Worm (Caenorhabditis elegans): ENCODE measurements around the gene F53A9.6.

Gene F53A9.6

ce11 chrX:8718856-8719255, 5.3 kb upstream of the F53A9.6 start, which contains the start of gene F53A9.8:
F53A9.8 (minus strand) TSS chrX:8718904.
- TF ChIP-seq tbx-11 (GFP tag; IDR thresholded peaks at IDR 0.05) (no peak), F13C5.2 (tag; optimal IDR thresholded peaks at IDR 0.05) (no peak)

- TF ChIP-seq B0310.2 (tag; optimal IDR thresholded peaks at IDR 0.05) = no peak
- no peak for TF ChIP-seq tra-4 (tag; optimal IDR thresholded peaks at IDR 0.05)
- no peak for TF ChIP-seq scrt-1 (GFP tag; IDR thresholded peaks at IDR 0.05)
- TF ChIP-seq flt-1 (GFP tag; IDR thresholded peaks at IDR 0.05) = no peak
- no peak for TF ChIP-seq ceh-36 (tag; optimal IDR thresholded peaks at IDR 0.05)
- no peak for TF ChIP-seq ama-1 (optimal IDR thresholded peaks at IDR 0.05)
- TF ChIP-seq ets-7 (tag; optimal IDR thresholded peaks at IDR 0.05) = no peak
- no peak for TF ChIP-seq aly-1 (tag; optimal IDR thresholded peaks at IDR 0.05)
- no peak for TF ChIP-seq hmbx-1 (tag; optimal IDR thresholded peaks at IDR 0.05)
- no peak for TF ChIP-seq pes-1 (GFP tag; IDR thresholded peaks at IDR 0.05)
- no peak for TF ChIP-seq tbx-37 (GFP tag; conservative IDR thresholded peaks at IDR 0.05)
- TF ChIP-seq F13C5.2 (tag; optimal IDR thresholded peaks at IDR 0.05) = no peak
- no peak for TF ChIP-seq ceh-13 (GFP tag; optimal IDR thresholded peaks at IDR 0.05)
- no peak for TF ChIP-seq tbx-11 (GFP tag; IDR thresholded peaks at IDR 0.05)
- TF ChIP-seq hmg-4 (GFP tag; optimal IDR thresholded peaks at IDR 0.05) = no peak
- no peak for TF ChIP-seq sea-1 (GFP tag; conservative IDR thresholded peaks at IDR 0.05)
- TF ChIP-seq hnd-1 (tag; optimal IDR thresholded peaks at IDR 0.05) = no peak
Measured at ce11 chrX:8718153-8718552, 4.5 kb upstream of the F53A9.6 start.

- TF ChIP-seq sea-1 (GFP tag; conservative IDR thresholded peaks at IDR 0.05) = no peak
- no peak for TF ChIP-seq hmbx-1 (tag; optimal IDR thresholded peaks at IDR 0.05)
- TF ChIP-seq B0310.2 (tag; optimal IDR thresholded peaks at IDR 0.05) = no peak
- no peak for TF ChIP-seq hnd-1 (tag; optimal IDR thresholded peaks at IDR 0.05)
- no peak for TF ChIP-seq pes-1 (GFP tag; IDR thresholded peaks at IDR 0.05)
- no peak for TF ChIP-seq aly-1 (tag; optimal IDR thresholded peaks at IDR 0.05)
- TF ChIP-seq hmg-4 (GFP tag; optimal IDR thresholded peaks at IDR 0.05) = no peak
- TF ChIP-seq ets-7 (tag; optimal IDR thresholded peaks at IDR 0.05) = no peak
- no peak for TF ChIP-seq ceh-36 (tag; optimal IDR thresholded peaks at IDR 0.05)
- no peak for TF ChIP-seq scrt-1 (GFP tag; IDR thresholded peaks at IDR 0.05)
- no peak for TF ChIP-seq tra-4 (tag; optimal IDR thresholded peaks at IDR 0.05)
- TF ChIP-seq tbx-11 (GFP tag; IDR thresholded peaks at IDR 0.05) = no peak
- TF ChIP-seq tbx-37 (GFP tag; conservative IDR thresholded peaks at IDR 0.05) = no peak
- no peak for TF ChIP-seq F13C5.2 (tag; optimal IDR thresholded peaks at IDR 0.05)
- no peak for TF ChIP-seq ama-1 (optimal IDR thresholded peaks at IDR 0.05)
- TF ChIP-seq flt-1 (GFP tag; IDR thresholded peaks at IDR 0.05) = no peak
Measured at ce11 chrX:8716822-8717221, 3.2 kb upstream of the F53A9.6 start, which contains the start of gene F53A9.7. F53A9.7 (minus strand) TSS chrX:8716922.

ce11 chrX:8714845-8715244, 1.2 kb upstream of the F53A9.6 start:
- TF ChIP-seq scrt-1 (GFP tag; IDR thresholded peaks at IDR 0.05) = no peak

ce11 chrX:8712662-8713061, 942 bp downstream of the F53A9.6 start:
- TF ChIP-seq flt-1 (GFP tag; IDR thresholded peaks at IDR 0.05) (no peak), tbx-37 (GFP tag; conservative IDR thresholded peaks at IDR 0.05) (no peak), pes-1 (GFP tag; IDR thresholded peaks at IDR 0.05) (no peak), F13C5.2 (tag; optimal IDR thresholded peaks at IDR 0.05) (no peak), ets-7 (tag; optimal IDR thresholded peaks at IDR 0.05) (no peak), hmbx-1 (tag; optimal IDR thresholded peaks at IDR 0.05) (no peak), ceh-36 (tag; optimal IDR thresholded peaks at IDR 0.05) (no peak), hmg-4 (GFP tag; optimal IDR thresholded peaks at IDR 0.05) (no peak), ceh-13 (GFP tag; optimal IDR thresholded peaks at IDR 0.05) (no peak), sea-1 (GFP tag; conservative IDR thresholded peaks at IDR 0.05) (no peak), B0310.2 (tag; optimal IDR thresholded peaks at IDR 0.05) (no peak), ama-1 (optimal IDR thresholded peaks at IDR 0.05) (no peak)

ce11 chrX:8711141-8711645, 2.4 kb downstream of the F53A9.6 start, which contains the start of gene F53A9.1:
F53A9.1 (plus strand) TSS chrX:8711595.
- TF ChIP-seq ets-7 (tag; optimal IDR thresholded peaks at IDR 0.05) = no peak

- no peak for TF ChIP-seq ceh-36 (tag; optimal IDR thresholded peaks at IDR 0.05)
- TF ChIP-seq hmbx-1 (tag; optimal IDR thresholded peaks at IDR 0.05) = no peak
- no peak for TF ChIP-seq ets-7 (tag; optimal IDR thresholded peaks at IDR 0.05)
- no peak for TF ChIP-seq tbx-37 (GFP tag; conservative IDR thresholded peaks at IDR 0.05)
- TF ChIP-seq ama-1 (optimal IDR thresholded peaks at IDR 0.05) = no peak
- no peak for TF ChIP-seq scrt-1 (GFP tag; IDR thresholded peaks at IDR 0.05)
- no peak for TF ChIP-seq hmg-4 (GFP tag; optimal IDR thresholded peaks at IDR 0.05)
- no peak for TF ChIP-seq B0310.2 (tag; optimal IDR thresholded peaks at IDR 0.05)
- TF ChIP-seq aly-1 (tag; optimal IDR thresholded peaks at IDR 0.05) = no peak
- no peak for TF ChIP-seq flt-1 (GFP tag; IDR thresholded peaks at IDR 0.05)
- no peak for TF ChIP-seq hnd-1 (tag; optimal IDR thresholded peaks at IDR 0.05)
Measured at ce11 chrX:8709424-8709823, 4.2 kb downstream of the F53A9.6 start, which contains the start of gene kreg-1. kreg-1 (plus strand) TSS chrX:8709764.

ce11 chrX:8708053-8708452, 5.6 kb downstream of the F53A9.6 start, which contains the start of gene F53A9.3:
F53A9.3 (plus strand) TSS chrX:8708353.
- no peak for TF ChIP-seq tra-4 (tag; optimal IDR thresholded peaks at IDR 0.05)
- TF ChIP-seq scrt-1 (GFP tag; IDR thresholded peaks at IDR 0.05) = no peak

- TF ChIP-seq ama-1 (optimal IDR thresholded peaks at IDR 0.05) (no peak), tra-4 (tag; optimal IDR thresholded peaks at IDR 0.05) (no peak), tbx-37 (GFP tag; conservative IDR thresholded peaks at IDR 0.05) (no peak), aly-1 (tag; optimal IDR thresholded peaks at IDR 0.05) (no peak), sea-1 (GFP tag; conservative IDR thresholded peaks at IDR 0.05) (no peak)
Measured at ce11 chrX:8704830-8705229, 8.8 kb downstream of the F53A9.6 start.

Measured in whole organism, early embryonic.